Fruit fly (Drosophila melanogaster) whole organism, adult: ENCODE results near the gene armi.

ENCODE experiments used
- CG11617 ChIP-seq: fragments of 200-800 bp; sonication (Bioruptor generic); optimal IDR thresholded peaks from 2 replicates; lab custom pipeline; 2017; ENCODE audit warnings: mild to moderate bottlenecking, missing biosample characterization, missing genetic modification reagents, missing genetic modification characterization
- CG14711 ChIP-seq: fragments of 200-800 bp; sonication (Bioruptor generic); optimal IDR thresholded peaks from 2 replicates; lab custom pipeline; 2018; ENCODE audit warnings: missing biosample characterization, mild to moderate bottlenecking, missing genetic modification characterization, moderate library complexity
- CG1620 ChIP-seq: fragments of 200-800 bp; sonication (Bioruptor generic); optimal IDR thresholded peaks from 2 replicates; lab custom pipeline; 2016; ENCODE audit warnings: missing biosample characterization, missing genetic modification characterization
- Hr96 ChIP-seq: fragments of 200-800 bp; sonication (Bioruptor generic); optimal IDR thresholded peaks from 2 replicates; lab custom pipeline; 2016; ENCODE audit warnings: missing biosample characterization, missing genetic modification characterization
- Mnt ChIP-seq: fragments of 200-800 bp; sonication (Bioruptor generic); optimal IDR thresholded peaks from 2 replicates; lab custom pipeline; 2016; ENCODE audit warnings: missing biosample characterization, mild to moderate bottlenecking, missing genetic modification characterization
- bab1 ChIP-seq: fragments of 200-800 bp; sonication (Bioruptor generic); optimal IDR thresholded peaks from 3 replicates; lab custom pipeline; 2019; ENCODE audit warnings: missing biosample characterization, mild to moderate bottlenecking, missing genetic modification characterization, moderate library complexity
- cnc ChIP-seq, 2 experiments: fragments of >200 bp; optimal IDR thresholded peaks; 2 replicates each; lab custom pipeline; 2017
- tj ChIP-seq: fragments of 200-800 bp; sonication (Bioruptor generic); optimal IDR thresholded peaks from 3 replicates; lab custom pipeline; 2017; ENCODE audit warnings: missing biosample characterization, mild to moderate bottlenecking, missing genetic modification characterization, moderate library complexity

- TF ChIP-seq CG1620 (GFP tag; lab: Kevin White, UChicago), result no peak
- TF ChIP-seq Hr96 (GFP tag; lab: Kevin White, UChicago), result no peak
- no peak for TF ChIP-seq CG11617 (GFP tag; lab: Kevin White, UChicago)
- TF ChIP-seq cnc (optimal IDR thresholded peaks at IDR 0.05; lab: Kevin White, UChicago), result no peak
- TF ChIP-seq tj (GFP tag; lab: Kevin White, UChicago), result peak; percentile 96
- TF ChIP-seq Mnt (GFP tag; lab: Kevin White, UChicago), result no peak
- no peak for TF ChIP-seq bab1
- TF ChIP-seq CG14711, result no peak
These were observed 5.6 kb upstream of the armi start for dm6 chr3L:3455555-3455939.
